Worm (Caenorhabditis elegans) whole organism, mixed stage, embryonic: Measurements from ENCODE around the gene aipr-1.

Experiments
- M03D4.4 ChIP-seq: sonication (generic microtip); optimal IDR thresholded peaks from 2 replicates; lab custom pipeline; 2017; ENCODE audit warnings: mild to moderate bottlenecking, missing genetic modification characterization, missing compliant biosample characterization
- bed-3 ChIP-seq: fragments of 200-800 bp; sonication (Bioruptor generic); optimal IDR thresholded peaks from 3 replicates; lab custom pipeline; 2018; ENCODE audit warnings: mild to moderate bottlenecking, missing genetic modification characterization, moderate library complexity, missing compliant biosample characterization
- blmp-1 ChIP-seq: fragments of 150-350 bp; optimal IDR thresholded peaks from 2 replicates; lab custom pipeline; 2014; ENCODE audit warnings: missing biosample characterization, missing genetic modification characterization
- ceh-39 ChIP-seq: fragments of 150-350 bp; optimal IDR thresholded peaks from 2 replicates; lab custom pipeline; 2014; ENCODE audit warnings: missing biosample characterization, missing genetic modification characterization
- ceh-43 ChIP-seq: fragments of 200-800 bp; sonication (Bioruptor generic); optimal IDR thresholded peaks from 2 replicates; lab custom pipeline; 2018; ENCODE audit warnings: mild to moderate bottlenecking, missing genetic modification characterization, moderate library complexity, missing compliant biosample characterization
- ceh-83 ChIP-seq: fragments of 200-800 bp; sonication (Bioruptor generic); optimal IDR thresholded peaks from 2 replicates; lab custom pipeline; 2018; ENCODE audit warnings: mild to moderate bottlenecking, missing genetic modification characterization, missing compliant biosample characterization
- ces-1 ChIP-seq: fragments of 150-350 bp; optimal IDR thresholded peaks from 2 replicates; lab custom pipeline; 2014; ENCODE audit warnings: missing biosample characterization, missing genetic modification reagents, missing genetic modification characterization
- cnd-1 ChIP-seq: fragments of 200-800 bp; sonication (Bioruptor generic); optimal IDR thresholded peaks from 2 replicates; lab custom pipeline; 2018; ENCODE audit warnings: mild to moderate bottlenecking, missing genetic modification characterization, missing compliant biosample characterization
- drap-1 ChIP-seq: fragments of 200-800 bp; sonication (Bioruptor generic); optimal IDR thresholded peaks from 3 replicates; lab custom pipeline; 2018; ENCODE audit warnings: mild to moderate bottlenecking, missing genetic modification characterization, missing compliant biosample characterization
- elt-1 ChIP-seq: sonication (generic microtip); optimal IDR thresholded peaks from 2 replicates; lab custom pipeline; 2017; ENCODE audit warnings: missing genetic modification characterization, mild to moderate bottlenecking, missing compliant biosample characterization, antibody characterized with exemption, moderate library complexity, borderline replicate concordance; ENCODE audit not compliant: insufficient read depth
- elt-3 ChIP-seq: fragments of 150-350 bp; optimal IDR thresholded peaks from 2 replicates; lab custom pipeline; 2014; ENCODE audit warnings: missing biosample characterization, missing genetic modification characterization
- flh-1 ChIP-seq: fragments of 200-800 bp; sonication (Bioruptor generic); optimal IDR thresholded peaks from 2 replicates; lab custom pipeline; 2018; ENCODE audit warnings: mild to moderate bottlenecking, missing genetic modification characterization, moderate library complexity, missing compliant biosample characterization
- ham-2 ChIP-seq: fragments of 200-800 bp; sonication (Bioruptor generic); optimal IDR thresholded peaks from 2 replicates; lab custom pipeline; 2018; ENCODE audit warnings: mild to moderate bottlenecking, missing genetic modification characterization, missing compliant biosample characterization
- hlh-1 ChIP-seq: fragments of 150-350 bp; optimal IDR thresholded peaks from 2 replicates; lab custom pipeline; 2014; ENCODE audit warnings: missing biosample characterization, missing genetic modification reagents, missing genetic modification characterization
- lin-13 ChIP-seq: fragments of 150-350 bp; optimal IDR thresholded peaks from 2 replicates; lab custom pipeline; 2014; ENCODE audit warnings: missing biosample characterization, missing genetic modification characterization
- lin-32 ChIP-seq: fragments of 200-800 bp; sonication (Bioruptor generic); optimal IDR thresholded peaks from 2 replicates; lab custom pipeline; 2018; ENCODE audit warnings: mild to moderate bottlenecking, missing genetic modification characterization, missing compliant biosample characterization
- lsy-2 ChIP-seq: fragments of 150-350 bp; optimal IDR thresholded peaks from 2 replicates; lab custom pipeline; 2014; ENCODE audit warnings: missing biosample characterization, missing genetic modification characterization
- mep-1 ChIP-seq: fragments of 150-350 bp; optimal IDR thresholded peaks from 2 replicates; lab custom pipeline; 2017; ENCODE audit warnings: missing biosample characterization, missing genetic modification reagents, missing genetic modification characterization, inconsistent platforms
- mls-2 ChIP-seq: sonication (generic microtip); optimal IDR thresholded peaks from 2 replicates; lab custom pipeline; 2016; ENCODE audit warnings: mild to moderate bottlenecking, missing genetic modification characterization, moderate library complexity, missing compliant biosample characterization
- nhr-12 ChIP-seq: fragments of 150-350 bp; optimal IDR thresholded peaks from 2 replicates; lab custom pipeline; 2014; ENCODE audit warnings: missing biosample characterization, missing genetic modification characterization
- nhr-2 ChIP-seq: fragments of 150-350 bp; optimal IDR thresholded peaks from 2 replicates; lab custom pipeline; 2014; ENCODE audit warnings: missing biosample characterization, missing genetic modification characterization
- nhr-237 ChIP-seq: fragments of 150-350 bp; optimal IDR thresholded peaks from 2 replicates; lab custom pipeline; 2014; ENCODE audit warnings: missing biosample characterization, missing genetic modification characterization
- nhr-28 ChIP-seq: fragments of 150-350 bp; optimal IDR thresholded peaks from 2 replicates; lab custom pipeline; 2014; ENCODE audit warnings: missing biosample characterization, missing genetic modification characterization
- nhr-76 ChIP-seq: sonication (generic microtip); optimal IDR thresholded peaks from 2 replicates; lab custom pipeline; 2017; ENCODE audit warnings: missing biosample characterization, missing genetic modification characterization
- pha-4 ChIP-seq: fragments of 150-350 bp; optimal IDR thresholded peaks from 2 replicates; lab custom pipeline; 2018; ENCODE audit warnings: missing biosample characterization, missing genetic modification reagents, missing genetic modification characterization
- sem-2 ChIP-seq: fragments of 200-800 bp; sonication (Bioruptor generic); optimal IDR thresholded peaks from 2 replicates; lab custom pipeline; 2018; ENCODE audit warnings: mild to moderate bottlenecking, missing genetic modification characterization, missing compliant biosample characterization
- snpc-4 ChIP-seq: fragments of 150-350 bp; optimal IDR thresholded peaks from 2 replicates; lab custom pipeline; 2014; ENCODE audit warnings: missing biosample characterization, missing genetic modification characterization
- sptf-1 ChIP-seq: sonication (generic microtip); optimal IDR thresholded peaks from 2 replicates; lab custom pipeline; 2017; ENCODE audit warnings: mild to moderate bottlenecking, missing genetic modification characterization, moderate library complexity, missing compliant biosample characterization
- tbx-8 ChIP-seq: fragments of 200-800 bp; sonication (Bioruptor generic); optimal IDR thresholded peaks from 2 replicates; lab custom pipeline; 2018; ENCODE audit warnings: mild to moderate bottlenecking, missing genetic modification characterization, moderate library complexity, missing compliant biosample characterization
- unc-120 ChIP-seq: sonication (generic microtip); optimal IDR thresholded peaks from 2 replicates; lab custom pipeline; 2017; ENCODE audit warnings: missing genetic modification characterization, missing compliant biosample characterization; ENCODE audit not compliant: poor library complexity, severe bottlenecking
- unc-39 ChIP-seq: fragments of 150-350 bp; optimal IDR thresholded peaks from 2 replicates; lab custom pipeline; 2014; ENCODE audit warnings: missing biosample characterization, missing genetic modification characterization
- unc-62 ChIP-seq: fragments of 150-350 bp; optimal IDR thresholded peaks from 2 replicates; lab custom pipeline; 2014; ENCODE audit warnings: missing biosample characterization, missing genetic modification reagents, missing genetic modification characterization
- zip-8 ChIP-seq: fragments of 150-350 bp; optimal IDR thresholded peaks from 2 replicates; lab custom pipeline; 2014; ENCODE audit warnings: missing biosample characterization, missing genetic modification characterization
- ztf-11 ChIP-seq: fragments of 150-350 bp; optimal IDR thresholded peaks from 2 replicates; lab custom pipeline; 2014; ENCODE audit warnings: missing biosample characterization, missing genetic modification characterization

aipr-1 gene

ce11 chrII:6600973-6601372 is 6.9 kb upstream of the aipr-1 start, which contains the start of gene vps-33.2:
Gene vps-33.2 (plus strand): TSS chrII:6601216.
- TF ChIP-seq pha-4 (tag; lab: Kevin White, UChicago) (peak; percentile 42), lin-13 (peak; percentile 6), ceh-39 (tag; lab: Kevin White, UChicago) (peak; percentile 19), cnd-1 (tag; lab: Kevin White, UChicago) (peak; percentile 29), bed-3 (GFP tag; lab: Kevin White, UChicago) (no peak), ham-2 (peak; percentile 79), mep-1 (no peak), sem-2 (GFP tag; lab: Kevin White, UChicago) (no peak)

DNA sequence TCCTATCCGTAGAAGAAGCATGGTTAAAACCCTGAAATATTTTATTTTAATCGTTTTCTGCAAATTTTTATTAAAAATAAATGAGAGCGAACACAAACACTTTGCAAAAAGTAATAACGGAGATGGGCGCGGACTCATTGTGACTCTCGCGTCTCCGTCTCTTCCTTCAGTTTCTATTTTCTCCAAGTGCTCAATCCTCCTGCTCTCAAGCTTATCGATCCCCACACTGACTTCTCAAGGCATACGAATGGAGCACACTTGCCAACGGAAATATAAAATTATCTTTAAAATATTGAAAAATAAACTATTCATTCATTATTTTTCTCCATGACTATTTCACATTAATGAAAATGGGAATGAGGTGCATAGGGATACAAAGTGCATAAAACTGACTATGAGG is 4.0 kb upstream of the aipr-1 start, which contains the start of gene dnj-8:
Gene dnj-8 (minus strand): TSS at position 31 of the 400 bp plus-strand sequence.
- no peak for TF ChIP-seq snpc-4 (tag; lab: Kevin White, UChicago)
- no peak for TF ChIP-seq blmp-1
- TF ChIP-seq lsy-2 (tag; lab: Kevin White, UChicago): no peak
- TF ChIP-seq nhr-237 (tag; lab: Kevin White, UChicago): no peak
- TF ChIP-seq elt-3 (tag; lab: Kevin White, UChicago): no peak
- no peak for TF ChIP-seq ztf-11 (tag; lab: Kevin White, UChicago)
- no peak for TF ChIP-seq unc-120 (tag; lab: Kevin White, UChicago)
- TF ChIP-seq tbx-8 (GFP tag; lab: Kevin White, UChicago): no peak
- TF ChIP-seq nhr-2: no peak
- TF ChIP-seq flh-1 (GFP tag; lab: Kevin White, UChicago): no peak
- no peak for TF ChIP-seq elt-1
- TF ChIP-seq hlh-1 (tag; lab: Kevin White, UChicago): no peak
- no peak for TF ChIP-seq ceh-83 (GFP tag; lab: Kevin White, UChicago)
- TF ChIP-seq nhr-76 (tag; lab: Kevin White, UChicago): no peak
- TF ChIP-seq nhr-28 (tag; lab: Kevin White, UChicago): no peak
- TF ChIP-seq zip-8: no peak

DNA sequence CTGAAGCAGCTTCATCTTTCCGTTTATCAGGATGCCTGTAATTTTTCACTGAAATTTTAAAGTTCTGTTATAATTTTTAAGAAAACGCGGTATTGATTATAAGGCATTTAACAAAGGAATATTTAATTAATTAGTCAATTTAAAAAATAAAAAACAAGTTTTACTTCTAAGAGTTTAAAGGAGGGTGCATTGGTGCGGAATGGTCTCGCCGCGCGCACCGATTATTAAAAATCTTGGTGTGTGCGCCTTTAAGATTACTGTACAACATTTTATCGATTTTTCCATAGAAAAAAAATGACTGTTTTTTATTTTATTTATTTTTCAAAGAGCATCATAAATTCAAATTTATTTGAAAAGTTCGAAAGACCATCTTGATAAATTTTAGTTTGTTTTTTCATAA is 3.5 kb upstream of the aipr-1 start:
- TF ChIP-seq ham-2 (no peak), unc-39 (tag; lab: Kevin White, UChicago) (no peak), tbx-8 (GFP tag; lab: Kevin White, UChicago) (no peak), M03D4.4 (tag; lab: Kevin White, UChicago) (no peak), flh-1 (GFP tag; lab: Kevin White, UChicago) (no peak), sem-2 (GFP tag; lab: Kevin White, UChicago) (no peak), ces-1 (GFP tag; lab: Kevin White, UChicago) (no peak), elt-1 (no peak), cnd-1 (tag; lab: Kevin White, UChicago) (no peak), mls-2 (tag; lab: Kevin White, UChicago) (no peak), ceh-39 (tag; lab: Kevin White, UChicago) (no peak), ceh-43 (no peak)

ce11 chrII:6592251-6592650 is 1.8 kb downstream of the aipr-1 start, which contains the start of gene C56C10.9:
Gene C56C10.9 (minus strand): TSS chrII:6592351.
- TF ChIP-seq tbx-8 (GFP tag; lab: Kevin White, UChicago) (no peak), unc-120 (tag; lab: Kevin White, UChicago) (no peak), bed-3 (GFP tag; lab: Kevin White, UChicago) (no peak), M03D4.4 (tag; lab: Kevin White, UChicago) (no peak), ham-2 (no peak), lin-32 (no peak), elt-3 (tag; lab: Kevin White, UChicago) (no peak), drap-1 (GFP tag; lab: Kevin White, UChicago) (no peak)

- no peak for TF ChIP-seq nhr-237 (tag; lab: Kevin White, UChicago)
- no peak for TF ChIP-seq unc-62
- no peak for TF ChIP-seq nhr-12 (tag; lab: Kevin White, UChicago)
- TF ChIP-seq unc-120 (tag; lab: Kevin White, UChicago): no peak
- TF ChIP-seq mep-1: no peak
- TF ChIP-seq lin-13: no peak
- TF ChIP-seq sptf-1 (tag; lab: Kevin White, UChicago): no peak
- no peak for TF ChIP-seq elt-1
These were observed 3.1 kb downstream of the aipr-1 start for ce11 chrII:6591000-6591399.
